Fruit fly (Drosophila melanogaster) whole organism, embryonic: Measurements from ENCODE around the gene CG8476.

Experiments
- Abd-B ChIP-seq: fragments of 200-800 bp; sonication (Bioruptor generic); optimal IDR thresholded peaks from 2 replicates; lab custom pipeline; 2018; ENCODE audit warnings: missing biosample characterization, mild to moderate bottlenecking, missing genetic modification characterization, moderate library complexity
- Adf1 ChIP-seq: fragments of 200-800 bp; sonication (Bioruptor generic); IDR thresholded peaks from 2 replicates; pipeline ENCODE4 v1.3.6; 2022; ENCODE audit warnings: missing biosample characterization, missing genetic modification characterization
- B-H2 ChIP-seq: fragments of 200-800 bp; sonication (Bioruptor generic); optimal IDR thresholded peaks from 2 replicates; lab custom pipeline; 2018; ENCODE audit warnings: missing biosample characterization, mild to moderate bottlenecking, missing genetic modification characterization
- BtbVII ChIP-seq: fragments of 200-800 bp; sonication (Bioruptor generic); optimal IDR thresholded peaks from 3 replicates; lab custom pipeline; 2017; ENCODE audit warnings: missing biosample characterization, mild to moderate bottlenecking, missing genetic modification characterization
- CG10209 ChIP-seq: fragments of 200-800 bp; sonication (Bioruptor generic); optimal IDR thresholded peaks from 3 replicates; lab custom pipeline; 2017; ENCODE audit warnings: missing biosample characterization, mild to moderate bottlenecking, missing genetic modification characterization, missing genetic modification reagents
- CG1024 ChIP-seq: fragments of 200-800 bp; sonication (Bioruptor generic); IDR thresholded peaks from 2 replicates; pipeline ENCODE4 v1.3.6; 2022; ENCODE audit warnings: missing biosample characterization, missing genetic modification characterization
- CG11247 ChIP-seq: fragments of 200-800 bp; sonication (Bioruptor generic); IDR thresholded peaks from 2 replicates; pipeline ENCODE4 v1.3.6; 2022; ENCODE audit warnings: missing biosample characterization, missing genetic modification characterization
- CG11504 ChIP-seq: fragments of 200-800 bp; sonication (Bioruptor generic); optimal IDR thresholded peaks from 3 replicates; lab custom pipeline; 2019; ENCODE audit warnings: missing biosample characterization, mild to moderate bottlenecking, missing genetic modification characterization, moderate library complexity
- CG15073 ChIP-seq: fragments of 200-800 bp; sonication (Bioruptor generic); optimal IDR thresholded peaks from 2 replicates; lab custom pipeline; 2016; ENCODE audit warnings: missing biosample characterization, missing genetic modification characterization
- CG16813 ChIP-seq: fragments of 200-800 bp; sonication (Bioruptor generic); IDR thresholded peaks from 3 replicates; pipeline ENCODE4 v1.3.6; 2022; ENCODE audit warnings: missing biosample characterization, missing genetic modification characterization; ENCODE audit not compliant: partially characterized antibody
- CG16815 ChIP-seq: fragments of 200-800 bp; sonication (Bioruptor generic); optimal IDR thresholded peaks from 3 replicates; lab custom pipeline; 2017; ENCODE audit warnings: missing biosample characterization, mild to moderate bottlenecking, missing genetic modification characterization
- CG17186 ChIP-seq: fragments of 200-800 bp; sonication (Bioruptor generic); optimal IDR thresholded peaks from 3 replicates; lab custom pipeline; 2017; ENCODE audit warnings: missing biosample characterization, missing genetic modification reagents, missing genetic modification characterization
- CG17328 ChIP-seq: fragments of 200-800 bp; sonication (Bioruptor generic); IDR thresholded peaks from 2 replicates; pipeline ENCODE4 v1.3.6; 2022; ENCODE audit warnings: missing biosample characterization, missing genetic modification characterization
- CG1792 ChIP-seq: fragments of 200-800 bp; sonication (Bioruptor generic); optimal IDR thresholded peaks from 2 replicates; lab custom pipeline; 2016; ENCODE audit warnings: missing biosample characterization, missing genetic modification characterization
- CG18476 ChIP-seq: fragments of 200-800 bp; sonication (Bioruptor generic); optimal IDR thresholded peaks from 2 replicates; lab custom pipeline; 2016; ENCODE audit warnings: missing biosample characterization, mild to moderate bottlenecking, missing genetic modification characterization
- CG2116 ChIP-seq: fragments of 200-800 bp; sonication (Bioruptor generic); optimal IDR thresholded peaks from 3 replicates; lab custom pipeline; 2018; ENCODE audit warnings: missing biosample characterization, mild to moderate bottlenecking, missing genetic modification characterization
- CG2120 ChIP-seq: fragments of 200-800 bp; sonication (Bioruptor generic); optimal IDR thresholded peaks from 3 replicates; lab custom pipeline; 2016; ENCODE audit warnings: missing biosample characterization, missing genetic modification characterization
- CG2875 ChIP-seq: fragments of 200-800 bp; sonication (Bioruptor generic); optimal IDR thresholded peaks from 2 replicates; lab custom pipeline; 2017; ENCODE audit warnings: missing biosample characterization, mild to moderate bottlenecking, missing genetic modification characterization, missing genetic modification reagents
- CG32772 ChIP-seq: fragments of 200-800 bp; sonication (Bioruptor generic); IDR thresholded peaks from 2 replicates; pipeline ENCODE4 v1.3.6; 2022; ENCODE audit warnings: missing biosample characterization, missing genetic modification characterization
- CG34224 ChIP-seq: fragments of 200-800 bp; sonication (Bioruptor generic); IDR thresholded peaks from 3 replicates; pipeline ENCODE4 v1.3.6; 2022; ENCODE audit warnings: missing biosample characterization, missing genetic modification characterization; ENCODE audit not compliant: partially characterized antibody
- CG4707 ChIP-seq: fragments of 200-800 bp; sonication (Bioruptor generic); optimal IDR thresholded peaks from 2 replicates; lab custom pipeline; 2018; ENCODE audit warnings: missing biosample characterization, mild to moderate bottlenecking, missing genetic modification characterization, moderate library complexity
- CG6683 ChIP-seq: fragments of 200-800 bp; sonication (Bioruptor generic); optimal IDR thresholded peaks from 2 replicates; lab custom pipeline; 2017; ENCODE audit warnings: missing biosample characterization, mild to moderate bottlenecking, missing genetic modification characterization, missing genetic modification reagents
- CG6689 ChIP-seq: fragments of 200-800 bp; sonication (Bioruptor generic); IDR thresholded peaks from 2 replicates; pipeline ENCODE4 v1.3.6; 2022; ENCODE audit warnings: missing biosample characterization, missing genetic modification characterization
- CG8290 ChIP-seq, 3 experiments: fragments of 200-800 bp; sonication (Bioruptor generic); optimal IDR thresholded peaks; 2 replicates each; lab custom pipeline; 2016 to 2019; ENCODE audit warnings: missing biosample characterization in 3 of 3, missing genetic modification characterization in 3 of 3, mild to moderate bottlenecking in 2 of 3, moderate library complexity in 1 of 3
- CG9817 ChIP-seq: fragments of 200-800 bp; sonication (Bioruptor generic); optimal IDR thresholded peaks from 2 replicates; lab custom pipeline; 2018; ENCODE audit warnings: missing biosample characterization, mild to moderate bottlenecking, missing genetic modification characterization, moderate library complexity
- D ChIP-seq, 2 experiments: fragments of 200-800 bp in 1 of 2; fragments of >200 bp in 1 of 2; sonication (Bioruptor generic) in 1 of 2; optimal IDR thresholded peaks; 2 replicates in 1 of 2; 3 replicates in 1 of 2; lab custom pipeline; 2017; ENCODE audit warnings: mild to moderate bottlenecking in 1 of 2, missing biosample characterization in 1 of 2, missing genetic modification characterization in 1 of 2, missing genetic modification reagents in 1 of 2
- Max ChIP-seq: fragments of 200-800 bp; sonication (Bioruptor generic); optimal IDR thresholded peaks from 2 replicates; lab custom pipeline; 2016; ENCODE audit warnings: missing biosample characterization, mild to moderate bottlenecking, missing genetic modification characterization
- NC2α ChIP-seq: fragments of 200-800 bp; sonication (Bioruptor generic); optimal IDR thresholded peaks from 2 replicates; lab custom pipeline; 2016; ENCODE audit warnings: missing biosample characterization, missing genetic modification characterization
- NC2β ChIP-seq: fragments of 200-800 bp; sonication (Bioruptor generic); optimal IDR thresholded peaks from 2 replicates; lab custom pipeline; 2016; ENCODE audit warnings: missing biosample characterization, missing genetic modification characterization
- Ravus ChIP-seq: fragments of 200-800 bp; sonication (Bioruptor generic); IDR thresholded peaks from 2 replicates; pipeline ENCODE4 v1.3.6; 2022; ENCODE audit warnings: missing biosample characterization, missing genetic modification characterization
- Trl ChIP-seq, 3 experiments: fragments of >200 bp in 2 of 3; fragments of 200-800 bp in 1 of 3; sonication (Bioruptor generic) in 1 of 3; optimal IDR thresholded peaks; 2 replicates in 1 of 3; 3 replicates in 2 of 3; lab custom pipeline; 2016 to 2017; ENCODE audit warnings: missing biosample characterization in 1 of 3, missing genetic modification characterization in 1 of 3
- Usf ChIP-seq: fragments of 200-800 bp; sonication (Bioruptor generic); optimal IDR thresholded peaks from 2 replicates; lab custom pipeline; 2017; ENCODE audit warnings: missing genotype, missing biosample characterization, missing genetic modification characterization
- bsh ChIP-seq, 2 experiments: fragments of 200-800 bp; sonication (Bioruptor generic); optimal IDR thresholded peaks; 2 replicates each; lab custom pipeline; 2017 to 2018; ENCODE audit warnings: mild to moderate bottlenecking in 2 of 2, missing biosample characterization in 2 of 2, missing genetic modification characterization in 2 of 2, moderate library complexity in 1 of 2
- chinmo ChIP-seq: fragments of 200-800 bp; sonication (Bioruptor generic); IDR thresholded peaks from 4 replicates; pipeline ENCODE4 v1.3.6; 2022; ENCODE audit warnings: missing biosample characterization, missing genetic modification characterization; ENCODE audit not compliant: partially characterized antibody
- ci ChIP-seq: fragments of 200-800 bp; sonication (Bioruptor generic); IDR thresholded peaks from 3 replicates; pipeline ENCODE4 v1.3.6; 2022; ENCODE audit warnings: missing biosample characterization, missing genetic modification characterization
- danr ChIP-seq: fragments of 200-800 bp; sonication (Bioruptor generic); IDR thresholded peaks from 2 replicates; pipeline ENCODE4 v1.3.6; 2022; ENCODE audit warnings: missing biosample characterization, missing genetic modification characterization
- dm ChIP-seq: fragments of 200-800 bp; sonication (Bioruptor generic); optimal IDR thresholded peaks from 3 replicates; lab custom pipeline; 2016; ENCODE audit warnings: missing biosample characterization, missing genetic modification characterization
- inv ChIP-seq: fragments of 200-800 bp; sonication (Bioruptor generic); IDR thresholded peaks from 2 replicates; pipeline ENCODE4 v1.3.6; 2022; ENCODE audit warnings: missing biosample characterization, missing genetic modification characterization; ENCODE audit not compliant: partially characterized antibody
- lab ChIP-seq: fragments of 200-800 bp; sonication (Bioruptor generic); optimal IDR thresholded peaks from 3 replicates; lab custom pipeline; 2017; ENCODE audit warnings: missing biosample characterization, missing genetic modification characterization, mild to moderate bottlenecking, moderate library complexity, missing genetic modification reagents
- mld ChIP-seq: fragments of 200-800 bp; sonication (Bioruptor generic); IDR thresholded peaks from 3 replicates; pipeline ENCODE4 v1.3.6; 2022; ENCODE audit warnings: missing biosample characterization, missing genetic modification characterization; ENCODE audit not compliant: partially characterized antibody
- nerfin-1 ChIP-seq: fragments of 200-800 bp; sonication (Bioruptor generic); optimal IDR thresholded peaks from 3 replicates; lab custom pipeline; 2019; ENCODE audit warnings: missing biosample characterization, mild to moderate bottlenecking, missing genetic modification characterization, moderate library complexity
- p53 ChIP-seq: fragments of 200-800 bp; sonication (Bioruptor generic); optimal IDR thresholded peaks from 2 replicates; lab custom pipeline; 2016; ENCODE audit warnings: missing biosample characterization, missing genetic modification characterization
- peb ChIP-seq: fragments of 200-800 bp; sonication (Bioruptor generic); IDR thresholded peaks from 2 replicates; pipeline ENCODE4 v1.3.6; 2022; ENCODE audit warnings: missing biosample characterization, missing genetic modification characterization
- row ChIP-seq: fragments of 200-800 bp; sonication (Bioruptor generic); IDR thresholded peaks from 3 replicates; pipeline ENCODE4 v1.3.6; 2022; ENCODE audit warnings: missing biosample characterization, missing genetic modification characterization
- sd ChIP-seq: fragments of 200-800 bp; sonication (Bioruptor generic); optimal IDR thresholded peaks from 3 replicates; lab custom pipeline; 2018; ENCODE audit warnings: missing biosample characterization, mild to moderate bottlenecking, missing genetic modification characterization, moderate library complexity
- shn ChIP-seq: fragments of 200-800 bp; sonication (Bioruptor generic); optimal IDR thresholded peaks from 3 replicates; lab custom pipeline; 2016; ENCODE audit warnings: missing biosample characterization, missing genetic modification characterization
- zen ChIP-seq: fragments of 200-800 bp; sonication (Bioruptor generic); optimal IDR thresholded peaks from 3 replicates; lab custom pipeline; 2018; ENCODE audit warnings: missing biosample characterization, mild to moderate bottlenecking, missing genetic modification characterization, moderate library complexity
- zen2 ChIP-seq: fragments of 200-800 bp; sonication (Bioruptor generic); IDR thresholded peaks from 3 replicates; pipeline ENCODE4 v1.3.6; 2022; ENCODE audit warnings: missing biosample characterization, missing genetic modification characterization; ENCODE audit not compliant: partially characterized antibody

Gene CG8476

dm6 chr3R:13260114-13260673 lies 39.8 kb upstream of the CG8476 start, which contains the start of gene CG11686 (continued):
- TF ChIP-seq Abd-B (GFP tag; lab: Kevin White, UChicago): no peak
- peak; percentile 48 for TF ChIP-seq CG2120 (GFP tag; lab: Kevin White, UChicago)
- TF ChIP-seq CG18476 (GFP tag; lab: Kevin White, UChicago): peak; percentile 98
- TF ChIP-seq CG15073 (GFP tag; lab: Kevin White, UChicago): no peak
- TF ChIP-seq CG2875: peak; percentile 9
- no peak for TF ChIP-seq CG6683
- no peak for TF ChIP-seq B-H2 (GFP tag; lab: Kevin White, UChicago)
- TF ChIP-seq CG34224 (GFP tag; lab: Robert Waterston, UW): no peak
- TF ChIP-seq Trl (optimal IDR thresholded peaks at IDR 0.05; lab: Kevin White, UChicago): no peak
- TF ChIP-seq Trl (GFP tag; optimal IDR thresholded peaks at IDR 0.05; lab: Kevin White, UChicago): no peak
- TF ChIP-seq Adf1 (GFP tag; lab: Robert Waterston, UW): peak; percentile 11; the same call in 1 of the 2 replicates
- TF ChIP-seq NC2α: no peak
- TF ChIP-seq Ravus: no peak
- peak; percentile 52 for TF ChIP-seq sd
- TF ChIP-seq row (GFP tag; lab: Robert Waterston, UW): peak; percentile 90
- TF ChIP-seq inv: no peak
- no peak for TF ChIP-seq D (optimal IDR thresholded peaks at IDR 0.05; lab: Kevin White, UChicago)
- TF ChIP-seq D (GFP tag; optimal IDR thresholded peaks at IDR 0.05; lab: Kevin White, UChicago): no peak
- TF ChIP-seq shn (GFP tag; lab: Kevin White, UChicago): no peak
- TF ChIP-seq CG10209 (GFP tag; lab: Kevin White, UChicago): no peak
- no peak for TF ChIP-seq zen
- TF ChIP-seq CG6689: no peak
- no peak for TF ChIP-seq Usf (GFP tag; lab: Kevin White, UChicago)
- peak; percentile 88; the same call in 3 of the 4 replicates for TF ChIP-seq chinmo (GFP tag; lab: Robert Waterston, UW)
- TF ChIP-seq CG8290 (GFP tag; optimal IDR thresholded peaks at IDR 0.05; lab: Kevin White, UChicago): no peak
- TF ChIP-seq CG8290 (tag; optimal IDR thresholded peaks at IDR 0.05; lab: Kevin White, UChicago): peak in 1 of 2 experiments; percentile 66
- TF ChIP-seq zen2 (GFP tag; lab: Robert Waterston, UW): no peak
- peak; percentile 44 for TF ChIP-seq lab (GFP tag; lab: Kevin White, UChicago)
- TF ChIP-seq NC2β (GFP tag; lab: Kevin White, UChicago): no peak
- no peak for TF ChIP-seq CG9817
- TF ChIP-seq mld (GFP tag; lab: Robert Waterston, UW): no peak
- TF ChIP-seq peb: no peak
- TF ChIP-seq CG1024 (GFP tag; lab: Robert Waterston, UW): no peak
- no peak for TF ChIP-seq BtbVII (GFP tag; lab: Kevin White, UChicago)
- TF ChIP-seq dm: no peak
- TF ChIP-seq CG16813 (GFP tag; lab: Robert Waterston, UW): no peak
- no peak for TF ChIP-seq CG32772 (GFP tag; lab: Robert Waterston, UW)
- peak; percentile 38; the same call in 1 of the 2 replicates for TF ChIP-seq CG17328 (GFP tag; lab: Robert Waterston, UW)
- TF ChIP-seq bsh (GFP tag; optimal IDR thresholded peaks at IDR 0.05; lab: Kevin White, UChicago): peak in 1 of 2 experiments; percentile 45
- TF ChIP-seq CG11247 (GFP tag; lab: Robert Waterston, UW): no peak
- TF ChIP-seq Max: no peak
- TF ChIP-seq CG2116 (GFP tag; lab: Kevin White, UChicago): no peak
- TF ChIP-seq ci (GFP tag; lab: Robert Waterston, UW): peak; percentile 82; the same call in 2 of the 3 replicates
- no peak for TF ChIP-seq nerfin-1 (tag; lab: Kevin White, UChicago)
- TF ChIP-seq CG16815 (GFP tag; lab: Kevin White, UChicago): no peak
- peak; percentile 50 for TF ChIP-seq CG17186 (GFP tag; lab: Kevin White, UChicago)
- TF ChIP-seq CG1792: no peak
- no peak for TF ChIP-seq danr (GFP tag; lab: Robert Waterston, UW)
- TF ChIP-seq CG11504 (tag; lab: Kevin White, UChicago): peak; percentile 97
- peak; percentile 2 for TF ChIP-seq CG4707
- TF ChIP-seq p53 (GFP tag; lab: Kevin White, UChicago): no peak
